Fruit fly (Drosophila melanogaster) S2 (cell line): ENCODE measurements around the gene kl-5.
"Not testable (repeated sequence)": the region's sequence is repeated elsewhere in the genome, so short reads cannot be mapped to it uniquely, and the experiment has no call there.

Experiments
- CG8478 ChIP-seq: fragments of >200 bp; optimal IDR thresholded peaks from 2 replicates; lab custom pipeline; 2018
- CTCF ChIP-seq, 2 experiments: fragments of >200 bp; optimal IDR thresholded peaks; 2 replicates each; lab custom pipeline; 2018

The kl-5 gene

dm6 chrY:137386-137785 is at the start of gene kl-5:
TSS of gene kl-5 (minus strand) at chrY:137486.
- not testable (repeated sequence) for TF ChIP-seq CTCF (optimal IDR thresholded peaks at IDR 0.05; lab: Kevin White, UChicago); CG8478

dm6 chrY:9533-9932 is 127.8 kb downstream of the kl-5 start, which contains the start of gene Pp1-Y1:
TSS of gene Pp1-Y1 (plus strand) at chrY:9833.
- TF ChIP-seq CG8478, result no peak
- no peak for TF ChIP-seq CTCF (optimal IDR thresholded peaks at IDR 0.05; lab: Kevin White, UChicago)
